Worm (Caenorhabditis elegans) whole organism, young adult: ENCODE data around the gene sdz-18.

ENCODE experiments used
- C06A6.2 ChIP-seq: fragments of 200-800 bp; sonication (Bioruptor generic); conservative IDR thresholded peaks from 2 replicates; pipeline ENCODE4 v1.3.6; 2022; ENCODE audit warnings: missing genetic modification characterization, missing compliant biosample characterization
- C17E4.6 ChIP-seq: fragments of 200-800 bp; sonication (Bioruptor generic); IDR thresholded peaks from 2 replicates; pipeline ENCODE4 v1.3.6; 2022; ENCODE audit warnings: missing genetic modification reagents, missing genetic modification characterization, missing compliant biosample characterization
- F22D6.2 ChIP-seq: sonication (generic microtip); optimal IDR thresholded peaks from 2 replicates; lab custom pipeline; 2016; ENCODE audit warnings: mild to moderate bottlenecking, missing genetic modification characterization, missing compliant biosample characterization
- F23B12.7 ChIP-seq: sonication (generic microtip); optimal IDR thresholded peaks from 2 replicates; lab custom pipeline; 2017; ENCODE audit warnings: missing genetic modification characterization, mild to moderate bottlenecking, missing compliant biosample characterization, antibody characterized with exemption, moderate library complexity; ENCODE audit not compliant: insufficient read depth
- F52B5.7 ChIP-seq: sonication (generic microtip); optimal IDR thresholded peaks from 2 replicates; lab custom pipeline; 2016; ENCODE audit warnings: mild to moderate bottlenecking, missing genetic modification characterization, missing compliant biosample characterization
- F55B11.4 ChIP-seq: sonication (generic microtip); optimal IDR thresholded peaks from 2 replicates; lab custom pipeline; 2016; ENCODE audit warnings: missing compliant biosample characterization, missing genetic modification characterization, borderline replicate concordance; ENCODE audit not compliant: insufficient read depth
- F57A8.1 ChIP-seq: fragments of 200-800 bp; sonication (Bioruptor generic); optimal IDR thresholded peaks from 2 replicates; lab custom pipeline; 2018; ENCODE audit warnings: mild to moderate bottlenecking, missing genetic modification characterization, moderate library complexity, missing compliant biosample characterization
- T26A5.8 ChIP-seq: sonication (generic microtip); optimal IDR thresholded peaks from 2 replicates; lab custom pipeline; 2016; ENCODE audit warnings: missing genetic modification characterization, missing compliant biosample characterization
- Y67H2A.10 ChIP-seq: fragments of 200-800 bp; sonication (Bioruptor generic); conservative IDR thresholded peaks from 2 replicates; pipeline ENCODE4 v1.3.6; 2022; ENCODE audit warnings: missing genetic modification reagents, missing genetic modification characterization, missing compliant biosample characterization
- aptf-2 ChIP-seq: fragments of 200-800 bp; sonication (Bioruptor generic); conservative IDR thresholded peaks from 2 replicates; pipeline ENCODE4 v1.3.6; 2022; ENCODE audit warnings: missing genetic modification reagents, missing genetic modification characterization, missing compliant biosample characterization
- bed-2 ChIP-seq: fragments of 200-800 bp; sonication (Bioruptor generic); IDR thresholded peaks from 2 replicates; pipeline ENCODE4 v1.3.6; 2022; ENCODE audit warnings: missing genetic modification reagents, missing genetic modification characterization, missing compliant biosample characterization
- cebp-2 ChIP-seq: fragments of 200-800 bp; sonication (Bioruptor generic); IDR thresholded peaks from 2 replicates; pipeline ENCODE4 v1.3.6; 2022; ENCODE audit warnings: missing genetic modification characterization, missing compliant biosample characterization
- ceh-27 ChIP-seq: fragments of 200-800 bp; sonication (Bioruptor generic); optimal IDR thresholded peaks from 2 replicates; lab custom pipeline; 2018; ENCODE audit warnings: mild to moderate bottlenecking, missing genetic modification characterization, moderate library complexity, missing compliant biosample characterization
- ceh-91 ChIP-seq: fragments of 200-800 bp; sonication (Bioruptor generic); IDR thresholded peaks from 2 replicates; pipeline ENCODE4 v1.3.6; 2022; ENCODE audit warnings: missing genetic modification reagents, missing genetic modification characterization, missing compliant biosample characterization
- dox-1 ChIP-seq: fragments of 200-800 bp; sonication (Bioruptor generic); IDR thresholded peaks from 2 replicates; pipeline ENCODE4 v1.3.6; 2022; ENCODE audit warnings: missing genetic modification reagents, missing genetic modification characterization, missing compliant biosample characterization
- ekl-4 ChIP-seq: fragments of 200-800 bp; sonication (Bioruptor generic); IDR thresholded peaks from 2 replicates; pipeline ENCODE4 v1.3.6; 2022; ENCODE audit warnings: missing genetic modification reagents, missing genetic modification characterization, missing compliant biosample characterization
- ets-4 ChIP-seq: fragments of 200-800 bp; sonication (Bioruptor generic); optimal IDR thresholded peaks from 2 replicates; lab custom pipeline; 2018; ENCODE audit warnings: mild to moderate bottlenecking, missing genetic modification characterization, missing compliant biosample characterization
- him-1 ChIP-seq: sonication (generic microtip); optimal IDR thresholded peaks from 2 replicates; lab custom pipeline; 2016; ENCODE audit warnings: missing genotype, missing genetic modification reagents, missing genetic modification characterization, missing compliant biosample characterization
- hlh-26 ChIP-seq: fragments of 200-800 bp; sonication (Bioruptor generic); conservative IDR thresholded peaks from 2 replicates; pipeline ENCODE4 v1.3.6; 2022; ENCODE audit warnings: missing genetic modification reagents, missing genetic modification characterization, missing compliant biosample characterization
- hmg-1.2 ChIP-seq: fragments of 200-800 bp; sonication (Bioruptor generic); IDR thresholded peaks from 2 replicates; pipeline ENCODE4 v1.3.6; 2022; ENCODE audit warnings: missing genetic modification reagents, missing genetic modification characterization, missing compliant biosample characterization
- hsf-1 ChIP-seq: fragments of 200-800 bp; sonication (Bioruptor generic); IDR thresholded peaks from 2 replicates; pipeline ENCODE4 v1.3.6; 2022; ENCODE audit warnings: missing genetic modification reagents, missing genetic modification characterization, missing compliant biosample characterization
- lsl-1 ChIP-seq: fragments of 200-800 bp; sonication (Bioruptor generic); optimal IDR thresholded peaks from 2 replicates; lab custom pipeline; 2018; ENCODE audit warnings: mild to moderate bottlenecking, missing genetic modification characterization, moderate library complexity, missing compliant biosample characterization
- nfya-2 ChIP-seq: fragments of 200-800 bp; sonication (Bioruptor generic); IDR thresholded peaks from 2 replicates; pipeline ENCODE4 v1.3.6; 2022; ENCODE audit warnings: missing genetic modification reagents, missing genetic modification characterization, missing compliant biosample characterization
- nhr-179 ChIP-seq: sonication (generic microtip); optimal IDR thresholded peaks from 2 replicates; lab custom pipeline; 2016; ENCODE audit warnings: mild to moderate bottlenecking, missing genetic modification characterization, missing compliant biosample characterization
- nhr-27 ChIP-seq: fragments of 200-800 bp; sonication (Bioruptor generic); optimal IDR thresholded peaks from 2 replicates; lab custom pipeline; 2018; ENCODE audit warnings: mild to moderate bottlenecking, missing genetic modification characterization, moderate library complexity, missing compliant biosample characterization
- nhr-80 ChIP-seq: sonication (generic microtip); optimal IDR thresholded peaks from 2 replicates; lab custom pipeline; 2016; ENCODE audit warnings: missing genetic modification characterization, missing compliant biosample characterization
- pbrm-1 ChIP-seq: fragments of 200-800 bp; sonication (Bioruptor generic); IDR thresholded peaks from 2 replicates; pipeline ENCODE4 v1.3.6; 2022; ENCODE audit warnings: missing genetic modification reagents, missing genetic modification characterization, missing compliant biosample characterization
- rcor-1 ChIP-seq: fragments of 200-800 bp; sonication (Bioruptor generic); IDR thresholded peaks from 2 replicates; pipeline ENCODE4 v1.3.6; 2022; ENCODE audit warnings: missing genetic modification reagents, missing genetic modification characterization, missing compliant biosample characterization
- tbx-9 ChIP-seq: sonication (generic microtip); optimal IDR thresholded peaks from 2 replicates; lab custom pipeline; 2016; ENCODE audit warnings: borderline replicate concordance, missing genetic modification characterization, inconsistent platforms, missing compliant biosample characterization
- tlf-1 ChIP-seq: fragments of 200-800 bp; sonication (Bioruptor generic); optimal IDR thresholded peaks from 2 replicates; lab custom pipeline; 2018; ENCODE audit warnings: mild to moderate bottlenecking, missing genetic modification characterization, missing compliant biosample characterization
- unc-130 ChIP-seq: sonication (generic microtip); optimal IDR thresholded peaks from 2 replicates; lab custom pipeline; 2016; ENCODE audit warnings: missing genetic modification reagents, missing genetic modification characterization, missing compliant biosample characterization
- unc-62 ChIP-seq: fragments of 150-350 bp; optimal IDR thresholded peaks from 2 replicates; lab custom pipeline; 2014; ENCODE audit warnings: missing biosample characterization, missing genetic modification reagents, missing genetic modification characterization
- ztf-26 ChIP-seq: sonication (generic microtip); optimal IDR thresholded peaks from 2 replicates; lab custom pipeline; 2017; ENCODE audit warnings: missing genetic modification characterization, missing compliant biosample characterization
- ztf-28 ChIP-seq: fragments of 200-800 bp; sonication (Bioruptor generic); IDR thresholded peaks from 2 replicates; pipeline ENCODE4 v1.3.6; 2022; ENCODE audit warnings: missing genetic modification reagents, missing genetic modification characterization, missing compliant biosample characterization
- ztf-6 ChIP-seq: fragments of 200-800 bp; sonication (Bioruptor generic); IDR thresholded peaks from 2 replicates; pipeline ENCODE4 v1.3.6; 2022; ENCODE audit warnings: missing genetic modification reagents, missing genetic modification characterization, missing compliant biosample characterization

The sdz-18 gene

DNA sequence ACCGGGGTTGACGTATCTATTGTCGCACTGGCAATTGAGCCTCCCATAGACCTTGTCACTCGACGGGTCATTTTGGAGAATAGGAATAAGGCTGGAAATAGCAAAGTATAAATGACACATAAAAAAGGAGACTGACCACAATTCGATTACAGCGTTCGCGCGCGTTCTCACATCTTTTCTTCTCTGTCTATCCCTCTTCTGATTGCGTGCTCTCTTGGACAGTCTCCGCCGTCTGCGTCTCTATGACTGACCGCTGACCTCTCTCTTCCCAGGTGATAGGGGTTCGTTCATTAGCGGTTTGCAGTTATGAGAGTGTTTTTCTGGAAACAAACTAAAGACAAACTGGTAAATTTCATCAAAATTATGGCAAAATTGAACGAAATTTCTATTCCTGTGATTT, 30.1 kb upstream of the sdz-18 start, which contains the start of gene ceh-83:
ceh-83 (minus strand) TSS at position 181 of the 400 bp plus-strand sequence.
- TF ChIP-seq Y67H2A.10 (GFP tag; lab: Robert Waterston, UW): no peak
- no peak for TF ChIP-seq ekl-4 (GFP tag; lab: Robert Waterston, UW)
- no peak for TF ChIP-seq hsf-1 (GFP tag; lab: Robert Waterston, UW)
- no peak for TF ChIP-seq ceh-27 (GFP tag; lab: Kevin White, UChicago)
- 0 out of 2 replicates have a peak, but pooled peaks have one; percentile 52 for TF ChIP-seq aptf-2 (GFP tag; lab: Robert Waterston, UW)
- no peak for TF ChIP-seq nhr-80
- TF ChIP-seq pbrm-1 (GFP tag; lab: Robert Waterston, UW): 0 out of 2 replicates have a peak, but pooled peaks have one; percentile 25
- TF ChIP-seq hmg-1.2 (GFP tag; lab: Robert Waterston, UW): peak; percentile 92

DNA sequence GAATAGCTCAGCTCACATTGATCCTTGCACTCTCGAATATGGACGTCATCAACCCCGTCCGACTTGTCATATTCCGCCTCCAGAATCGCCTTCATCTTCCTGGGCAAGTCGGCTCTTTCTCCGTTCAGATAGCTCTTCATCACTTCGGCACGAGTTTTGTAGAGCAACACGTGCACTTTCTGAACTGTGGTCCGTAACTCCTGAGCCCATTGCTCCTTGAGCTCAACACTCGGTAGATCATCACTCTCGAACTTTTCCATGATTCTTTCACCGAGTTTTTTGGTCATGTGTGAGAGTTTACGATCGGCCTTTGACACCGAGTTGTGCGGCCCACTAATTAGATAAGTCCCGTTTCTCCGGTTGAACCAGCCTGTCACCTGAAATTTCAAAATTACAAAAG, 28.9 kb upstream of the sdz-18 start:
- TF ChIP-seq F57A8.1 (GFP tag; lab: Kevin White, UChicago) (no peak), C17E4.6 (GFP tag; lab: Robert Waterston, UW) (no peak)

DNA sequence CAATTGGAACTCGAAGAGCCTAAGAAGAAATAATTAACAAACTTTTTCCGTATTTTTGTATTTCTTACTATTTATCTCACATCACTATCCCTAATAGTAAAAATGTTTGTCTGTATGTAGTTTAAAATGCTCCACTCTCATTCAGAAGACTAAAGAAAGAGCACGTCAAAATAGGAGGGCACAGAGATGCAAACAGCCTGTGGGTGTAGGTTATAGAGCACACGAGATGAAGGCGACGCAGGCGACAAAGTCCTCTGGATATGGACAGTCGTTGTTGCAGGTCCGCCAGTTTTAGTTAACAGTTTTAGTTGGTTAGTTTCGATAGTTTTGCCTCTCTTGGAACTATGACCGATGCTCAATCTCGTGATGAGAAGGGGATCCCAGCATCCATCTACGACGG, 25.6 kb upstream of the sdz-18 start, which contains the start of gene ceh-82:
ceh-82 (plus strand) TSS at position 301 of the 400 bp plus-strand sequence.
- no peak for TF ChIP-seq F57A8.1 (GFP tag; lab: Kevin White, UChicago)
- TF ChIP-seq nhr-179 (tag; lab: Kevin White, UChicago): no peak
- TF ChIP-seq F55B11.4: no peak

DNA sequence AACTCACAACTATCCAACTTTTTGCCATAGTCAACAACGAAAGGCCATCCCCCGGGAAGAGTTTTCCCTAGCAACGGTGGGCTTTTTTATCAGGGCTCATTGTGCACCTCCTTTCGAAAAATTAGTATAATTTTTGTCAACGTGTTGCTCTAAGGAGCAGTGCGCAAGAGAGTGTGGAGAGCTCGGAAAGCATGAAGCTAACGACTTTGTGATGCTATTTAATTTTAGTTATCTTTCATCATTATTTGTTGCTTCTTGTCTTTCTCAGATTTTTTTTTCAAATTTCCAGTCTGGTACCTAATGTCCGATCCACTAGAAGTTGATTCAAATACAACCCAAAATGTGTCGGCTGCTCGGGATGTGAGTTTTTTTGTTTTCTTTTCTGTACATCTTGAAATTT, 23.8 kb upstream of the sdz-18 start, which contains the start of gene ceh-81:
ceh-81 (plus strand) TSS at position 301 of the 400 bp plus-strand sequence.
- TF ChIP-seq nhr-27 (no peak), unc-130 (GFP tag; lab: Kevin White, UChicago) (no peak), him-1 (tag; lab: Kevin White, UChicago) (no peak), tlf-1 (GFP tag; lab: Kevin White, UChicago) (no peak), ztf-28 (GFP tag; lab: Robert Waterston, UW) (no peak), bed-2 (no peak)

DNA sequence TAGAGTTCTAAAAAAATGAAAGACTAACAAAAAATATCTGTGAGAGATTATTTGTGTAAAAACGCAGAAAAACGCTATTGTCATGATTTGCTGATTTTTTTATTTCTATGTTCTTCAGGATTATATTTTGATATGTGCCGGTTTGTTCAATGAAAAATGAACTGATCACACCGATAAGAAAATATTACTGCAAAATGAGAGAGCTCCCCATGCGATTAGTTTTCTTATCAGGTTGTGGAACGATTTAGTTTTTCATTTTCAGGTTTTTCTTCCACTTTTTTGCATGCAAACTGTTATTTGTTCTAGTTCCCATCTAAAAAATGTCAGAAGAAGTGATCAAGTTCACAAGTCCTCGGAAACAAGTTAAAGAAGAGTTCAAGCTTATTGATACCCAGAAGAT, 22.0 kb upstream of the sdz-18 start, which contains the start of gene btb-9:
btb-9 (plus strand) TSS at position 254 of the 400 bp plus-strand sequence.
- TF ChIP-seq hmg-1.2 (GFP tag; lab: Robert Waterston, UW) (peak; percentile 30; the same call in 1 of the 2 replicates), nhr-80 (peak; percentile 83), T26A5.8 (tag; lab: Kevin White, UChicago) (no peak), F22D6.2 (tag; lab: Kevin White, UChicago) (no peak), dox-1 (peak; percentile 37; the same call in 1 of the 2 replicates)
- TF ChIP-seq, all 124 proteins: peak for 3

DNA sequence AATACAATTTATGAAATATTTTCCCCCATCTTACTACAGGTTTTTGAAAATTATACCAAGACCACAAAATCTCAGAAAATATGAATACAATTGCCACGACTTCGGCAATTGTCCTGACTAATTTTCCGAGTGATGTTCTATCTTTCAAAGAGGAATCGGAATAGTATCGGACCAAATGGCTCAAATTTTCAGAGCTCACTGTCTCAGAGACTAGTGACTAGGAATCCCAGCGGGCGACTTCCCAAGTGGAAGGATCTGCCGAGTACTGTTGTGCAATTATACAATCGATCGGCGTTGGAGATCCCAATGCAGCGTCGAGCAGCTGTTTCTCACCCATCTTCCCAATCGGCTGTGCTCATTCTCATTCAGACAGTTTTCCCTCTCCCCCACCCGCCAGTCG, 19.4 kb upstream of the sdz-18 start, which contains the start of gene F45C12.17:
F45C12.17 (plus strand) TSS at position 377 of the 400 bp plus-strand sequence.
- TF ChIP-seq him-1 (tag; lab: Kevin White, UChicago) (no peak), C06A6.2 (GFP tag; lab: Robert Waterston, UW) (no peak), F52B5.7 (no peak), F23B12.7 (no peak), ztf-6 (no peak), lsl-1 (no peak), unc-62 (GFP tag; lab: Kevin White, UChicago) (no peak), tbx-9 (no peak), ceh-91 (GFP tag; lab: Robert Waterston, UW) (no peak), aptf-2 (GFP tag; lab: Robert Waterston, UW) (no peak), ets-4 (no peak), ztf-28 (GFP tag; lab: Robert Waterston, UW) (no peak), nhr-27 (no peak), ztf-26 (tag; lab: Kevin White, UChicago) (no peak), nfya-2 (no peak), cebp-2 (no peak), hlh-26 (GFP tag; lab: Robert Waterston, UW) (no peak), hmg-1.2 (GFP tag; lab: Robert Waterston, UW) (no peak), C17E4.6 (GFP tag; lab: Robert Waterston, UW) (no peak), rcor-1 (GFP tag; lab: Robert Waterston, UW) (no peak)
